Worm (Caenorhabditis elegans) whole organism, early embryonic: Measurements from ENCODE around the gene B0416.3.

Source experiments
- F13C5.2 ChIP-seq: sonication (generic microtip); optimal IDR thresholded peaks from 2 replicates; lab custom pipeline; 2017; ENCODE audit warnings: mild to moderate bottlenecking, missing genetic modification characterization, inconsistent platforms, missing compliant biosample characterization
- aly-1 ChIP-seq: sonication (generic microtip); optimal IDR thresholded peaks from 2 replicates; lab custom pipeline; 2016; ENCODE audit warnings: missing genetic modification characterization, missing compliant biosample characterization
- ama-1 ChIP-seq: fragments of 150-350 bp; optimal IDR thresholded peaks from 2 replicates; lab custom pipeline; 2014
- ceh-13 ChIP-seq: fragments of 200-800 bp; sonication (Bioruptor generic); optimal IDR thresholded peaks from 2 replicates; lab custom pipeline; 2018; ENCODE audit warnings: mild to moderate bottlenecking, missing genetic modification characterization, missing compliant biosample characterization
- ceh-36 ChIP-seq: sonication (generic microtip); optimal IDR thresholded peaks from 2 replicates; lab custom pipeline; 2016; ENCODE audit warnings: missing genetic modification characterization, inconsistent platforms, missing compliant biosample characterization
- ets-7 ChIP-seq: sonication (generic microtip); optimal IDR thresholded peaks from 2 replicates; lab custom pipeline; 2016; ENCODE audit warnings: missing genotype, missing genetic modification characterization, missing compliant biosample characterization
- flt-1 ChIP-seq: fragments of 200-800 bp; sonication (Bioruptor generic); IDR thresholded peaks from 2 replicates; pipeline ENCODE4 v1.3.6; 2022; ENCODE audit warnings: missing genetic modification characterization, missing compliant biosample characterization
- hmbx-1 ChIP-seq: sonication (generic microtip); optimal IDR thresholded peaks from 2 replicates; lab custom pipeline; 2016; ENCODE audit warnings: mild to moderate bottlenecking, missing genetic modification characterization, missing compliant biosample characterization
- hmg-4 ChIP-seq: fragments of 200-800 bp; sonication (Bioruptor generic); optimal IDR thresholded peaks from 2 replicates; lab custom pipeline; 2018; ENCODE audit warnings: mild to moderate bottlenecking, missing genetic modification characterization, missing compliant biosample characterization
- pes-1 ChIP-seq: fragments of 200-800 bp; sonication (Bioruptor generic); IDR thresholded peaks from 2 replicates; pipeline ENCODE4 v1.3.6; 2022; ENCODE audit warnings: missing genetic modification reagents, missing genetic modification characterization, missing compliant biosample characterization
- sea-1 ChIP-seq: fragments of 200-800 bp; sonication (Bioruptor generic); conservative IDR thresholded peaks from 2 replicates; pipeline ENCODE4 v1.3.6; 2022; ENCODE audit warnings: missing genetic modification characterization, missing compliant biosample characterization
- tbx-11 ChIP-seq: fragments of 200-800 bp; sonication (Bioruptor generic); IDR thresholded peaks from 2 replicates; pipeline ENCODE4 v1.3.6; 2022; ENCODE audit warnings: missing genetic modification characterization, missing compliant biosample characterization
- tbx-37 ChIP-seq: fragments of 200-800 bp; sonication (Bioruptor generic); conservative IDR thresholded peaks from 2 replicates; pipeline ENCODE4 v1.3.6; 2022; ENCODE audit warnings: missing genetic modification reagents, missing genetic modification characterization, missing compliant biosample characterization
- tra-4 ChIP-seq: sonication (generic microtip); optimal IDR thresholded peaks from 2 replicates; lab custom pipeline; 2017; ENCODE audit warnings: missing genetic modification characterization, missing compliant biosample characterization

DNA sequence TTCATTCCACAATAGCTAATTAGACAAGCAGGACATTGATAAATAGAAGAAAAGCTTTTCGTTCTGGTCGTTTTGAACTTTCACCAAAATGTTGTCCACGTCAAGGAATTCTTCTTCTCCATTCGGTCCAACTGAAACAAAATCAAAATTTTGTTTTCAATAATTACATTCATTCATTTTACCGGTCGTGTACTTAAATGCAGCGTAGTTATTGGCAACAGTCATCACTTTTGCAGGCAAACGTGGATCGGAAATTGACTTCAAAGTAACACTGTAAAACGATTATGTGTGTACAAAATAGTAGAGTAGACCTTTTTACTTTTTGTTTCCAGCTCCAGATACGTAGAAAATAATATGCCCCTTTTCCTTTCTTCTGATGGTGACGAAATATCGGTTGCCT lies 35.5 kb upstream of the B0416.3 start:
- TF ChIP-seq pes-1 (GFP tag; lab: Robert Waterston, UW): no peak
- no peak for TF ChIP-seq ama-1 (lab: Kevin White, UChicago)
- TF ChIP-seq flt-1 (GFP tag; lab: Robert Waterston, UW): no peak
- TF ChIP-seq tra-4: no peak
- TF ChIP-seq sea-1 (GFP tag; lab: Robert Waterston, UW): no peak
- TF ChIP-seq F13C5.2 (tag; lab: Kevin White, UChicago): no peak
- TF ChIP-seq hmg-4 (GFP tag; lab: Kevin White, UChicago): no peak
- TF ChIP-seq ceh-13: no peak
- TF ChIP-seq tbx-37 (GFP tag; lab: Robert Waterston, UW): no peak
- no peak for TF ChIP-seq tbx-11 (GFP tag; lab: Robert Waterston, UW)
- TF ChIP-seq ceh-36 (tag; lab: Kevin White, UChicago): no peak
- TF ChIP-seq hmbx-1 (tag; lab: Kevin White, UChicago): no peak
- no peak for TF ChIP-seq aly-1 (tag; lab: Kevin White, UChicago)
- TF ChIP-seq ets-7 (tag; lab: Kevin White, UChicago): no peak
